Fruit fly (Drosophila melanogaster): ENCODE results near the gene lin-52.

lin-52 gene

dm6 chrX:5783260-5784040, 28.7 kb upstream of the lin-52 start:
- no peak for TF ChIP-seq CG7045 (GFP tag; optimal IDR thresholded peaks at IDR 0.05)
- no peak for TF ChIP-seq cic (GFP tag; optimal IDR thresholded peaks at IDR 0.05)
- no peak for TF ChIP-seq ovo (GFP tag; optimal IDR thresholded peaks at IDR 0.05)
- no peak for TF ChIP-seq CG12768 (GFP tag; optimal IDR thresholded peaks at IDR 0.05)
- TF ChIP-seq tj (GFP tag; optimal IDR thresholded peaks at IDR 0.05), result no peak
- TF ChIP-seq cnc (optimal IDR thresholded peaks at IDR 0.05), result no peak
- TF ChIP-seq Mnt (GFP tag; optimal IDR thresholded peaks at IDR 0.05), result no peak
- TF ChIP-seq Hr96 (GFP tag; optimal IDR thresholded peaks at IDR 0.05), result no peak
- TF ChIP-seq toe (GFP tag; optimal IDR thresholded peaks at IDR 0.05), result no peak
- no peak for TF ChIP-seq CG1620 (GFP tag; optimal IDR thresholded peaks at IDR 0.05)
- no peak for TF ChIP-seq Crg-1 (GFP tag; optimal IDR thresholded peaks at IDR 0.05)
- no peak for TF ChIP-seq bab1 (GFP tag; optimal IDR thresholded peaks at IDR 0.05)
- TF ChIP-seq CG7101 (tag; optimal IDR thresholded peaks at IDR 0.05), result no peak
- TF ChIP-seq kay (GFP tag; ENCODE audit: borderline replicate concordance), result no peak

dm6 chrX:5781520-5781919, 26.8 kb upstream of the lin-52 start, which contains the start of gene CG3108:
Gene CG3108 (minus strand): TSS chrX:5781620.
- no peak for TF ChIP-seq cic (GFP tag; optimal IDR thresholded peaks at IDR 0.05)
- TF ChIP-seq Mnt (GFP tag; optimal IDR thresholded peaks at IDR 0.05), result no peak
- no peak for TF ChIP-seq Hr96 (GFP tag; optimal IDR thresholded peaks at IDR 0.05)
- no peak for TF ChIP-seq Clk (GFP tag; optimal IDR thresholded peaks at IDR 0.05)

- TF ChIP-seq CG1620 (GFP tag; optimal IDR thresholded peaks at IDR 0.05), result no peak
- no peak for TF ChIP-seq CG33017 (tag; optimal IDR thresholded peaks at IDR 0.05)
- TF ChIP-seq Clk (GFP tag; optimal IDR thresholded peaks at IDR 0.05), result no peak
These were observed 21.8 kb upstream of the lin-52 start, which contains the start of gene CG42264 for dm6 chrX:5776547-5776946. Gene CG42264 (minus strand): TSS chrX:5776647.

DNA sequence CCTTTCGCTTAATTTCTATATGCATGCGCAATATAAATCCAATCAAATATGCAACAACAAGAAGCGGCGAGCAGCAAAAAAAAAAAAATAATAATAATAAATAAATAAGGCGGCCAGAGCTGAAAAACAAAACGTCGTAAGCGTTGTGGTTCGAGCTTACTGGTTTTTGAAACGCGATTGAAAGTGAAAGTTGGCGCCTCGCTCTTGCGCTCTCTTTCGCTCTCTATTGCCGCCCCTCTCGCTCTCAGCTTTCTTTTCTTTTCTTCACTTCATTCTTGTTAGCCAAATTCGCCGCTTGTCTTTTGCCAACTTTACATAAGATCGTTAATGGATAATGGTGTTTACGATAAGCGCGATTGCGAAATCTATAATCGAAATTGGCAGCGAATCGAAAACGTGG, 17.7 kb upstream of the lin-52 start:
- no peak for TF ChIP-seq CG12768 (GFP tag; optimal IDR thresholded peaks at IDR 0.05)
- no peak for TF ChIP-seq Clk (GFP tag; optimal IDR thresholded peaks at IDR 0.05)
- no peak for TF ChIP-seq Mnt (GFP tag; optimal IDR thresholded peaks at IDR 0.05)
- no peak for TF ChIP-seq CG7045 (GFP tag; optimal IDR thresholded peaks at IDR 0.05)
- no peak for TF ChIP-seq pad (GFP tag; optimal IDR thresholded peaks at IDR 0.05)
- no peak for TF ChIP-seq Hr96 (GFP tag; optimal IDR thresholded peaks at IDR 0.05)
- no peak for TF ChIP-seq ovo (GFP tag; optimal IDR thresholded peaks at IDR 0.05)
- TF ChIP-seq toe (GFP tag; optimal IDR thresholded peaks at IDR 0.05), result no peak
- no peak for TF ChIP-seq CG11617 (GFP tag; optimal IDR thresholded peaks at IDR 0.05)
- TF ChIP-seq kay (GFP tag; ENCODE audit: borderline replicate concordance), result no peak

DNA sequence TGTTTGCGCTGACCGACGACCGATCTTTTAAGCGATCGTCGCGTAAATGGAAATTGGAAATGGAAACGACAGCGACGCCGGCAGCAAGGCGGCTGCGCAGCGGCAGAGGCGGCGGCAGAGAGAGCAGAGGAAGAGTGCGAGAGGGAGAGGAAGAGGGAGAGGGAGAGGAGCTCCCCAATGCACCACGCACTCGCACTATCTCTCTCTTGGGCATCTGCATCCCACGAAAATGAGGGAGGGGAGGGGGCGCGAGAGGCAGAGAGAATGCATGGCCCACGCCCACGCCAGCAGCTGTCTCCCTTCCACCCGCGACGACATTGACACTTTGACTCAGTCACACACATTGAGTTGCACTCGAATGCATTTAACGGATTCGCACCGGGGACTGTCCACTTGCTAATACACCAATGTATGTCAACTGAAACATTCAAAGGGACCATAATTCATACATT, 16.0 kb upstream of the lin-52 start, which contains the start of gene CG3097:
CG3097 (minus strand) TSS at position 51 of the 452 bp plus-strand sequence.
- TF ChIP-seq Mnt (GFP tag; optimal IDR thresholded peaks at IDR 0.05), result no peak
- TF ChIP-seq pad (GFP tag; optimal IDR thresholded peaks at IDR 0.05), result peak; percentile 81

DNA sequence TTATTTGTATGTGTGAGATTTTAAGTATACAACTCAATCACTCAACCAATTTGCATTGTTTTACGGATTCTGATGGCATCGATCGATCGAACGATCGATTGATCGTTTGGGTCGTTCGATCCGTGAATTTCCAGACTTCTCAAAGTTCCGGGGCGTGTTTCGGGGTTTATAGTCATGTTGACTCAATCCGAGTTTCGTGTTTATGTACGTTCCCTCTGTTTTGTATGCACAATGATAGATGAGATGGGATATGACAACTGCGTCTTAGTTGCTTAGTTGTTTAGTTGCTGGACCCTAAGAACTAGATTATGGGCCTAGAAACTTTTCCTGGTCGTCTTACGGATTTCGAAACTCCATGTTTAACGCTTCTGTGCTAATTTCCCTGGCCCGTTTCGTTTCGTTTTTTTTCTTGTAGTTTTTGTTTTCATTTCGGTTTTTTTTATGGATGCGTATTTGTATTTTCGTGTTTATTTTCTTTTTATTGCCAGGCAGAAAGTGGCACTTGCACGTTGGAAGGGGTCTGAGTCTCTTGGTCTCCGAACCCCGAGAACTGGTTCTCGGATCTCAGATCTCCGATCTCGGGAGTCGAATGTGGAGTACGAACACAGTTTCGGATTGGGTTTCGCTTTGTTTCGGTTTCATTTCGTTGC, 14.0 kb upstream of the lin-52 start:
- no peak for TF ChIP-seq CG7101 (tag; optimal IDR thresholded peaks at IDR 0.05)
- TF ChIP-seq pad (GFP tag; optimal IDR thresholded peaks at IDR 0.05), result no peak
- TF ChIP-seq cnc (optimal IDR thresholded peaks at IDR 0.05), result no peak
- no peak for TF ChIP-seq CG1620 (GFP tag; optimal IDR thresholded peaks at IDR 0.05)
- TF ChIP-seq tj (GFP tag; optimal IDR thresholded peaks at IDR 0.05), result no peak
- TF ChIP-seq CG11617 (GFP tag; optimal IDR thresholded peaks at IDR 0.05), result no peak
- no peak for TF ChIP-seq Crg-1 (GFP tag; optimal IDR thresholded peaks at IDR 0.05)
- no peak for TF ChIP-seq toe (GFP tag; optimal IDR thresholded peaks at IDR 0.05)
- TF ChIP-seq CG7045 (GFP tag; optimal IDR thresholded peaks at IDR 0.05), result no peak
- no peak for TF ChIP-seq cic (GFP tag; optimal IDR thresholded peaks at IDR 0.05)
- no peak for TF ChIP-seq bab1 (GFP tag; optimal IDR thresholded peaks at IDR 0.05)

- TF ChIP-seq toe (GFP tag; optimal IDR thresholded peaks at IDR 0.05) (no peak), cnc (optimal IDR thresholded peaks at IDR 0.05) (no peak), pad (GFP tag; optimal IDR thresholded peaks at IDR 0.05) (no peak), CG33017 (tag; optimal IDR thresholded peaks at IDR 0.05) (no peak), ovo (GFP tag; optimal IDR thresholded peaks at IDR 0.05) (no peak), bab1 (GFP tag; optimal IDR thresholded peaks at IDR 0.05) (no peak), kay (GFP tag; ENCODE audit: borderline replicate concordance) (no peak), Crg-1 (GFP tag; optimal IDR thresholded peaks at IDR 0.05) (no peak), CG1620 (GFP tag; optimal IDR thresholded peaks at IDR 0.05) (no peak)
These were observed 12.0 kb upstream of the lin-52 start for dm6 chrX:5766732-5767131.

Data from whole organism, adult.